Fruit fly (Drosophila melanogaster) whole organism, wandering third instar larva: ENCODE results near the gene CG46435.

Source experiments
- Abd-B ChIP-seq: fragments of >200 bp; optimal IDR thresholded peaks from 2 replicates; lab custom pipeline; 2017; ENCODE audit warnings: missing biosample characterization, missing genetic modification characterization
- CG32264 ChIP-seq: fragments of 200-800 bp; sonication (Bioruptor generic); optimal IDR thresholded peaks from 2 replicates; lab custom pipeline; 2016; ENCODE audit warnings: missing biosample characterization, missing genetic modification characterization
- Dfd ChIP-seq: fragments of >200 bp; optimal IDR thresholded peaks from 2 replicates; lab custom pipeline; 2017; ENCODE audit warnings: missing biosample characterization, missing genetic modification characterization
- Dif ChIP-seq: fragments of 200-275, 200-300 bp; sonication (Bioruptor generic); optimal IDR thresholded peaks from 2 replicates; lab custom pipeline; 2018; ENCODE audit warnings: missing biosample characterization, missing genetic modification characterization; ENCODE audit not compliant: partially characterized antibody
- GATAd ChIP-seq: sonication (Bioruptor generic); optimal IDR thresholded peaks from 2 replicates; lab custom pipeline; 2016; ENCODE audit warnings: missing biosample characterization, missing genetic modification characterization
- HLH106 ChIP-seq: fragments of 200-800 bp; optimal IDR thresholded peaks from 3 replicates; lab custom pipeline; 2019; ENCODE audit warnings: missing biosample characterization, mild to moderate bottlenecking, missing genetic modification characterization, moderate library complexity
- Hnf4 ChIP-seq: fragments of 200-800 bp; sonication (Bioruptor generic); optimal IDR thresholded peaks from 2 replicates; lab custom pipeline; 2016; ENCODE audit warnings: missing biosample characterization, mild to moderate bottlenecking, missing genetic modification characterization
- Hr83 ChIP-seq: fragments of 200-300 bp; sonication (Bioruptor generic); optimal IDR thresholded peaks from 2 replicates; lab custom pipeline; 2016; ENCODE audit warnings: missing biosample characterization, mild to moderate bottlenecking, missing genetic modification characterization, moderate library complexity; ENCODE audit not compliant: poor library complexity, severe bottlenecking
- Jra ChIP-seq: sonication (Bioruptor generic); optimal IDR thresholded peaks from 2 replicates; lab custom pipeline; 2016; ENCODE audit warnings: missing biosample characterization, missing genetic modification characterization
- Mio ChIP-seq: sonication (Bioruptor generic); optimal IDR thresholded peaks from 2 replicates; lab custom pipeline; 2016; ENCODE audit warnings: missing biosample characterization, missing genetic modification characterization
- N ChIP-seq: fragments of >200 bp; optimal IDR thresholded peaks from 2 replicates; lab custom pipeline; 2018; ENCODE audit warnings: missing biosample characterization, missing external identifiers, missing genetic modification characterization
- OdsH ChIP-seq: fragments of 200-800 bp; sonication (Bioruptor generic); optimal IDR thresholded peaks from 2 replicates; lab custom pipeline; 2016; ENCODE audit warnings: missing biosample characterization, mild to moderate bottlenecking, missing genetic modification characterization
- Rel ChIP-seq, 2 experiments: fragments of 200-800 bp; sonication (Bioruptor generic) in 1 of 2; optimal IDR thresholded peaks; 2 replicates in 1 of 2; 3 replicates in 1 of 2; lab custom pipeline; 2016 to 2019; ENCODE audit warnings: mild to moderate bottlenecking in 2 of 2, missing biosample characterization in 2 of 2, missing genetic modification characterization in 2 of 2, moderate library complexity in 1 of 2
- Vsx2 ChIP-seq: fragments of 200-300, 225-300 bp; sonication (Bioruptor generic); optimal IDR thresholded peaks from 2 replicates; lab custom pipeline; 2018; ENCODE audit warnings: missing biosample characterization, missing genetic modification characterization; ENCODE audit not compliant: partially characterized antibody
- brk ChIP-seq: fragments of 200-800 bp; sonication (Bioruptor generic); optimal IDR thresholded peaks from 2 replicates; lab custom pipeline; 2016; ENCODE audit warnings: missing biosample characterization, mild to moderate bottlenecking, missing genetic modification characterization
- dl ChIP-seq, 2 experiments: fragments of 175-275, 200-275 bp in 1 of 2; fragments of 200-275 bp in 1 of 2; sonication (Bioruptor generic); optimal IDR thresholded peaks; lab custom pipeline; 2018; ENCODE audit warnings: mild to moderate bottlenecking in 2 of 2, missing biosample characterization in 2 of 2, missing genetic modification characterization in 2 of 2, moderate library complexity in 2 of 2; ENCODE audit not compliant: partially characterized antibody in 2 of 2, insufficient read depth in 1 of 2
- dmrt93B ChIP-seq: fragments of 200-800 bp; sonication (Bioruptor generic); optimal IDR thresholded peaks from 2 replicates; lab custom pipeline; 2018; ENCODE audit warnings: missing biosample characterization, mild to moderate bottlenecking, missing genetic modification characterization
- fru ChIP-seq: fragments of 200-800 bp; sonication (Bioruptor generic); optimal IDR thresholded peaks from 3 replicates; lab custom pipeline; 2016; ENCODE audit warnings: missing biosample characterization, mild to moderate bottlenecking, missing genetic modification characterization
- h ChIP-seq: fragments of 200-800 bp; sonication (Bioruptor generic); optimal IDR thresholded peaks from 3 replicates; lab custom pipeline; 2016; ENCODE audit warnings: missing biosample characterization, mild to moderate bottlenecking, missing genetic modification characterization
- jim ChIP-seq: fragments of 175-275, 200-325 bp; sonication (Bioruptor generic); optimal IDR thresholded peaks from 2 replicates; lab custom pipeline; 2016; ENCODE audit warnings: missing biosample characterization, mild to moderate bottlenecking, missing genetic modification characterization
- lola ChIP-seq: fragments of >200 bp; optimal IDR thresholded peaks from 2 replicates; lab custom pipeline; 2017; ENCODE audit warnings: missing biosample characterization, missing genetic modification characterization
- pan ChIP-seq: fragments of >200 bp; optimal IDR thresholded peaks from 2 replicates; lab custom pipeline; 2017
- psq ChIP-seq: fragments of 200-800 bp; sonication (Bioruptor generic); optimal IDR thresholded peaks from 3 replicates; lab custom pipeline; 2017; ENCODE audit warnings: missing biosample characterization, mild to moderate bottlenecking, missing genetic modification characterization, moderate library complexity
- sage ChIP-seq: fragments of 200-800 bp; sonication (Bioruptor generic); optimal IDR thresholded peaks from 2 replicates; lab custom pipeline; 2016; ENCODE audit warnings: missing biosample characterization, mild to moderate bottlenecking, missing genetic modification characterization
- sv ChIP-seq: fragments of 200-800 bp; sonication (Bioruptor generic); optimal IDR thresholded peaks from 3 replicates; lab custom pipeline; 2016; ENCODE audit warnings: missing biosample characterization, missing genetic modification characterization
- tai ChIP-seq: sonication (Bioruptor generic); optimal IDR thresholded peaks from 2 replicates; lab custom pipeline; 2016; ENCODE audit warnings: missing biosample characterization, missing genetic modification characterization
- usp ChIP-seq: fragments of >200 bp; optimal IDR thresholded peaks from 2 replicates; lab custom pipeline; 2017; ENCODE audit warnings: missing biosample characterization, missing genetic modification characterization
- woc ChIP-seq: sonication (Bioruptor generic); optimal IDR thresholded peaks from 2 replicates; lab custom pipeline; 2016; ENCODE audit warnings: missing biosample characterization, mild to moderate bottlenecking, missing genetic modification characterization

Gene CG46435

dm6 chr3L:19557996-19558375 is 13.1 kb downstream of the CG46435 start:
- TF ChIP-seq Jra (GFP tag; lab: Kevin White, UChicago) (peak; percentile 27), lola (no peak), CG32264 (GFP tag; lab: Kevin White, UChicago) (no peak), Hr83 (GFP tag; lab: Kevin White, UChicago) (peak; percentile 1), sv (no peak), sage (GFP tag; lab: Kevin White, UChicago) (peak; percentile 35), usp (GFP tag; lab: Kevin White, UChicago) (no peak), GATAd (GFP tag; lab: Kevin White, UChicago) (no peak), N (GFP tag; lab: Kevin White, UChicago) (no peak), Hnf4 (no peak), dl (GFP tag; optimal IDR thresholded peaks at IDR 0.05; lab: Kevin White, UChicago; ENCODE audit: insufficient read depth in 1 of 2, partially characterized antibody in 2 of 2) (no peak), woc (GFP tag; lab: Kevin White, UChicago) (peak; percentile 17), Abd-B (GFP tag; lab: Kevin White, UChicago) (no peak), psq (GFP tag; lab: Kevin White, UChicago) (peak; percentile 0), Dif (GFP tag; lab: Kevin White, UChicago) (peak; percentile 39), fru (GFP tag; lab: Kevin White, UChicago) (peak; percentile 49)

dm6 chr3L:19558674-19559073 is 13.8 kb downstream of the CG46435 start:
- TF ChIP-seq HLH106 (tag; lab: Kevin White, UChicago) (no peak), woc (GFP tag; lab: Kevin White, UChicago) (no peak), tai (GFP tag; lab: Kevin White, UChicago) (no peak), dmrt93B (GFP tag; lab: Kevin White, UChicago) (no peak), Dif (GFP tag; lab: Kevin White, UChicago) (no peak), OdsH (GFP tag; lab: Kevin White, UChicago) (no peak), Jra (GFP tag; lab: Kevin White, UChicago) (no peak), Hnf4 (no peak), N (GFP tag; lab: Kevin White, UChicago) (no peak), sage (GFP tag; lab: Kevin White, UChicago) (no peak)

dm6 chr3L:19559171-19559570 is 14.3 kb downstream of the CG46435 start:
- TF ChIP-seq h (GFP tag; lab: Kevin White, UChicago) = no peak
- no peak for TF ChIP-seq Mio (GFP tag; lab: Kevin White, UChicago)
- TF ChIP-seq Dfd (GFP tag; lab: Kevin White, UChicago) = no peak
- no peak for TF ChIP-seq Rel (GFP tag; optimal IDR thresholded peaks at IDR 0.05; lab: Kevin White, UChicago)
- TF ChIP-seq Rel (tag; optimal IDR thresholded peaks at IDR 0.05; lab: Kevin White, UChicago) = no peak
- TF ChIP-seq sage (GFP tag; lab: Kevin White, UChicago) = no peak
- no peak for TF ChIP-seq dl (GFP tag; optimal IDR thresholded peaks at IDR 0.05; lab: Kevin White, UChicago; ENCODE audit: insufficient read depth in 1 of 2, partially characterized antibody in 2 of 2)
- no peak for TF ChIP-seq Vsx2 (GFP tag; lab: Kevin White, UChicago)
- TF ChIP-seq brk (GFP tag; lab: Kevin White, UChicago) = no peak
- no peak for TF ChIP-seq CG32264 (GFP tag; lab: Kevin White, UChicago)
- no peak for TF ChIP-seq pan
- no peak for TF ChIP-seq GATAd (GFP tag; lab: Kevin White, UChicago)
- TF ChIP-seq HLH106 (tag; lab: Kevin White, UChicago) = no peak
- TF ChIP-seq N (GFP tag; lab: Kevin White, UChicago) = no peak

- TF ChIP-seq Hr83 (GFP tag; lab: Kevin White, UChicago) = peak; percentile 12
- TF ChIP-seq Jra (GFP tag; lab: Kevin White, UChicago) = no peak
- TF ChIP-seq Dif (GFP tag; lab: Kevin White, UChicago) = peak; percentile 28
- TF ChIP-seq jim (GFP tag; lab: Kevin White, UChicago) = no peak
- TF ChIP-seq Rel (GFP tag; optimal IDR thresholded peaks at IDR 0.05; lab: Kevin White, UChicago) = no peak
- peak; percentile 8 for TF ChIP-seq Rel (tag; optimal IDR thresholded peaks at IDR 0.05; lab: Kevin White, UChicago)
These were observed 15.2 kb downstream of the CG46435 start for dm6 chr3L:19560005-19560694.
